Fruit fly (Drosophila melanogaster): ENCODE measurements around the gene CG5250.

The CG5250 gene

dm6 chr3R:19229245-19229644 lies at the start of gene CG5250, which contains the start of gene Polr2M:
Gene CG5250 (minus strand): TSS chr3R:19229276.
Gene Polr2M (plus strand): TSS chr3R:19229463.
- TF ChIP-seq insv (optimal IDR thresholded peaks at IDR 0.05) (no peak), Sin3A (optimal IDR thresholded peaks at IDR 0.05) (no peak)

- TF ChIP-seq Myc (optimal IDR thresholded peaks at IDR 0.05) = no peak
- TF ChIP-seq psq (optimal IDR thresholded peaks at IDR 0.05) = no peak
- no peak for TF ChIP-seq h (optimal IDR thresholded peaks at IDR 0.05)
- no peak for TF ChIP-seq ttk (optimal IDR thresholded peaks at IDR 0.05)
- TF ChIP-seq Sin3A (optimal IDR thresholded peaks at IDR 0.05) = no peak
- no peak for TF ChIP-seq insv (optimal IDR thresholded peaks at IDR 0.05)
Observed at dm6 chr3R:19276135-19276534, 47.1 kb upstream of the CG5250 start.

DNA sequence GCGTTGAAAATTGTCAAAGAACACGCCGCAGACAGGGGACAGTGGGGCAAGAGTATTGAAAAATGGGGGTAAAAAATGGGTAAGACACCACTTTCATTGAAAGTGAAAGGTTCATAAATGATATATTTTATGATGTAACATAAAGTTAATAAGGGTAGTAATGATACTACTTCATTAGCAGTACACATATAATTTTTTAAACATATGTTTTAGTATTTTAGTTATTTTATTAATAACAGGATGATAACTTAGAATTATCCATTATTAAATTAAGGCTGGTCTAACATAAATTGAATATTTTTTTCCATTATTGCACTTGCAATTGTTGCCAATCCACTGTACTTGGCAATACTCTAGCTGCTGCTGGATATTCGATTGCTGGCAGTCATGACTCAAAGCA lies 45.0 kb upstream of the CG5250 start:
- TF ChIP-seq ttk (optimal IDR thresholded peaks at IDR 0.05) (no peak), psq (optimal IDR thresholded peaks at IDR 0.05) (no peak), Sin3A (optimal IDR thresholded peaks at IDR 0.05) (no peak), insv (optimal IDR thresholded peaks at IDR 0.05) (no peak), h (optimal IDR thresholded peaks at IDR 0.05) (no peak), Myc (optimal IDR thresholded peaks at IDR 0.05) (no peak)

DNA sequence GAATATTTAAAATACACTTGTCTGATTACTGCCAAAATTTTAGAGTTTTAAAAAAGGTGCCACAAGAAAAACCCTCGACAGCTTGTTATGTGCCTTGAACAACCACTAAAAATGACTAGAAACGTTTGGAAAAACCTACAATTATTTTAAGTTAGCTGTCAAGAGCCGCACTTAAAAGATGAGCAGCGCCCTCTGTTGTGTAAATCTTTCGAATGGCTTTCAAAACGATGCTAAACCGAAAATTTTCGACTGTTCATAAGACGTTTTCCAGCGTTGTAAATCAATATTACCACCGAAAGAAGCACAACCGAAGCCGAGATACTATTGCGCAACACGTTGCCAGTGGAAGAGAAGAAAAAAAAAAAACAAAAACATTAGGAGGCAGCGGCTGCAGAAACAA lies 42.0 kb upstream of the CG5250 start:
- TF ChIP-seq h (optimal IDR thresholded peaks at IDR 0.05) (no peak), Myc (optimal IDR thresholded peaks at IDR 0.05) (no peak), ttk (optimal IDR thresholded peaks at IDR 0.05) (no peak), insv (optimal IDR thresholded peaks at IDR 0.05) (no peak), Sin3A (optimal IDR thresholded peaks at IDR 0.05) (no peak), psq (optimal IDR thresholded peaks at IDR 0.05) (no peak)

DNA sequence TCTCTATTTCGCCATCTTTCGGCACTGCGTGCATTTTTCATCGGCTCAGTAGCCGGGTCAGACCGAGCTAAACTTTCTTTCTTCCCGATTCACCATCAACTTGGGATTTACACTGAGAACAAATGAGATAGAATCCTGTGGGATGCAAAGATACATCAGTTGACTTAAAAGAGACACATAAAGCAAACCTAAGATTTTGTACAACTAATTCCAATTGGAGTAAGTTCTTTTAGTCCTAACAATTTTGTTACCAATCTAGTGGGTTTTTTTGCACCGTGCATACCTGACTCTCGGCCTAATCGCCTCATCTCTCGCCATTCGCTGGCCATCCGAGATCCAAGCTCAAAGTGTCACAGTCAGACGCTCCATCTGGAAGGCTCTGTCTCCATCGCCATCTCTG lies 35.7 kb upstream of the CG5250 start:
- TF ChIP-seq Myc (optimal IDR thresholded peaks at IDR 0.05) (no peak), ttk (optimal IDR thresholded peaks at IDR 0.05) (no peak), Sin3A (optimal IDR thresholded peaks at IDR 0.05) (no peak), h (optimal IDR thresholded peaks at IDR 0.05) (no peak), insv (optimal IDR thresholded peaks at IDR 0.05) (no peak), psq (optimal IDR thresholded peaks at IDR 0.05) (no peak)

DNA sequence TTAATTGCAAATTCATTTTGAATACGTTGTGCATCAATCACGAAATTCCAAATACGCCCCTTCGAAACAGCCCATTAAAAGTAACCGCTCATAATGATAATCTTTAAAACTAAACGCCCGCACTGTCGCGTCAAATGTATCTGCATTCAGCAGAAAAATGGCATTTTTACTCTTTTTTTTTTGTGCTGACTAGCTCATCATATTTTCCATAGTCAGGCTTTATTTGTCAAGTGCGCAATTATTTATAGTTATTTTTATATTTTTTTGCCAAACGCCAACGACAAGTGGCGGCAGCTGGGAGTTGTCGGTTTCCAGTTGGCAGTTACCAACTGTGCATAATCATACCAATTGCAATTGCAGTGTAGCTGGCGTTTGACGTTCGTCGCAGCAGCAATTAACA lies 27.4 kb upstream of the CG5250 start, which contains the start of gene CG14280:
CG14280 (plus strand) TSS at position 301 of the 400 bp plus-strand sequence.
- TF ChIP-seq insv (optimal IDR thresholded peaks at IDR 0.05) (no peak), Myc (optimal IDR thresholded peaks at IDR 0.05) (no peak), h (optimal IDR thresholded peaks at IDR 0.05) (no peak), ttk (optimal IDR thresholded peaks at IDR 0.05) (no peak), Sin3A (optimal IDR thresholded peaks at IDR 0.05) (no peak), psq (optimal IDR thresholded peaks at IDR 0.05) (no peak)

DNA sequence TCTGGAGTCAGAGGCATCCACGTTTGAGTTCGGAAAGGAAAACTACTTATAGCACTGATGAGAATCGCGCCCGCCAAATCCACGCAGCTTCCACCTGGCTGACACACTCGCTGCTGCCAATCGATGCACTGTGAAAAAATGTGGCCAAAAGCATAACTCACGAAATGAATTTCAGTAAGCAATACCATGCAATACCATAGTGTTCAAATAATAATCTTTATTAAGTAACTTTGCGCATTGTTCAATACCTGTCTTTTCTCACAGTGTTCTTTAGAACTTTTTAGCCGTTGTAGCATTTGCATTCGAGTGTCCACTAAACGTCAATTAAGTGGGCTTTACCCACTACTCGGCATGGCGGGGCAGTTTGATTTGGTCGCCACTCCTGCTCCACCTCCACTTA lies 26.2 kb upstream of the CG5250 start:
- TF ChIP-seq psq (optimal IDR thresholded peaks at IDR 0.05) (no peak), insv (optimal IDR thresholded peaks at IDR 0.05) (no peak), Myc (optimal IDR thresholded peaks at IDR 0.05) (no peak), h (optimal IDR thresholded peaks at IDR 0.05) (no peak), ttk (optimal IDR thresholded peaks at IDR 0.05) (no peak), Sin3A (optimal IDR thresholded peaks at IDR 0.05) (no peak)

- TF ChIP-seq psq (optimal IDR thresholded peaks at IDR 0.05) = no peak
- no peak for TF ChIP-seq Myc (optimal IDR thresholded peaks at IDR 0.05)
- TF ChIP-seq Sin3A (optimal IDR thresholded peaks at IDR 0.05) = no peak
- TF ChIP-seq ttk (optimal IDR thresholded peaks at IDR 0.05) = no peak
- no peak for TF ChIP-seq insv (optimal IDR thresholded peaks at IDR 0.05)
Observed at dm6 chr3R:19253975-19254374, 24.9 kb upstream of the CG5250 start.

DNA sequence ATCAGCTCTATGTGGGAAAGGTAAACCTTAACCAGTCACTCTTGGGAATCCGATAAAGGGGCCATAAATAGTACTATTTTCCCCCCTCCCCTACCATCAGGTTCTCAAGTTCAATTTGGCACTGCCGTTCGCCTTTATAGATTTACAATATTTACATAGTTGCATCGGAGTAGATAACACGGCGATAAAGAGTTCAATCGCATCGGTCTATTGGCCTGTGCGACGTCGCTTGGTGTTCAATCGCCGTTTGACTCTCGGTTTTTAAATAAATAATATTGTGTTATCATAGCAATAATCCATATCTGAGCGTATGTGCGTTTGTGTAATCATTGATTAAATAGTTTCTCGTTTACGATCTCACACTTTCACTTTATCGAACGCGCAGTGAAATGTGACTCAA lies 21.0 kb upstream of the CG5250 start:
- TF ChIP-seq ttk (optimal IDR thresholded peaks at IDR 0.05) = no peak
- TF ChIP-seq insv (optimal IDR thresholded peaks at IDR 0.05) = no peak
- TF ChIP-seq psq (optimal IDR thresholded peaks at IDR 0.05) = no peak
- no peak for TF ChIP-seq Sin3A (optimal IDR thresholded peaks at IDR 0.05)
- TF ChIP-seq h (optimal IDR thresholded peaks at IDR 0.05) = no peak
- no peak for TF ChIP-seq Myc (optimal IDR thresholded peaks at IDR 0.05)

DNA sequence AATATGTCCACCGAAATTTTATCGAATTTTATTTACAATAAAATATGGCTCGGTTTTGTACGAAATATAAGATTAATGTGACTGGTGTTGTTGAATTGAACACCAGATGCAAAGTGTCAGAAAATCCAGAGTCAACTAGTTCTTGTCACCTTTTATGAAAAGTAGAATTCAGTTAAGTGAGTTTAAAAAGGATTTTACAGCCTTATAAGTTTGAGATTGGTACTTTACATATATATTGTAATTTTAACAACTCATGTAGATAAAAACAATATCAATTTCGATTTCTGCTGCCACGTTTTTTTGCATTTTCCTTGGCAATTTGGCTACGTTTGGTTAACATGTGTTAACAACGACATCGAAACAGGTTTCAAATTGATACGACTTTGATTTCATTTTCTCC lies 19.0 kb upstream of the CG5250 start, which contains the start of gene CG5217:
CG5217 (minus strand) TSS at position 101 of the 400 bp plus-strand sequence.
- no peak for TF ChIP-seq Sin3A (optimal IDR thresholded peaks at IDR 0.05)
- no peak for TF ChIP-seq insv (optimal IDR thresholded peaks at IDR 0.05)
- TF ChIP-seq psq (optimal IDR thresholded peaks at IDR 0.05) = no peak
- TF ChIP-seq h (optimal IDR thresholded peaks at IDR 0.05) = no peak
- TF ChIP-seq ttk (optimal IDR thresholded peaks at IDR 0.05) = no peak
- TF ChIP-seq Myc (optimal IDR thresholded peaks at IDR 0.05) = no peak

DNA sequence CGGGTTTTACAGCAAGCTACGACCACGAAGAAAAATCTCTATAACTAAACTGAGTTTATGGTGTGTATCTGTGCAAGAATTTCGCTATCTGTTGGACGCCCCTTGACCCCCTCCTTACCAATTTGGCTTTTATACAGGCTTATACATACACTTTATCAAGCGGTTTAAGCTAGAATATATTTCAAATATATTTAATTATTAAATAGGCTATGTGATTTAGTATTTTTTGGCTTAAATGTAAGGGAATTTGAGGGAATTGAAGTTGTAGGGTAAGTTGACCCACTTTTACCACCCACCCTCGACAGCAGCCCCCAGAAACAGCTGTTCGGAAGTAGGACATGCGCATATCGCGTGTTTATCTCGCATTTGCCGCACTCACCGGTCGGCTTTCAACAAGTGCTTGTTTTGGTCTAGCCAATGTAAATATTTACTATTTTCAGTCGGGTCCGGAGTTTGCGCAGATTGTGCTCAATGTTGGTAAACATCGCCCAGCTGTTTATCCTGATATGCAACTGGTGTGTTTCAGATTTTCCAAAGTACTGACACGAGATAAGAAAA lies 17.1 kb upstream of the CG5250 start, which contains the start of gene unc79:
unc79 (minus strand) TSS at position 51 of the 558 bp plus-strand sequence.
- TF ChIP-seq ttk (optimal IDR thresholded peaks at IDR 0.05) = no peak
- no peak for TF ChIP-seq insv (optimal IDR thresholded peaks at IDR 0.05)
- TF ChIP-seq Sin3A (optimal IDR thresholded peaks at IDR 0.05) = no peak

DNA sequence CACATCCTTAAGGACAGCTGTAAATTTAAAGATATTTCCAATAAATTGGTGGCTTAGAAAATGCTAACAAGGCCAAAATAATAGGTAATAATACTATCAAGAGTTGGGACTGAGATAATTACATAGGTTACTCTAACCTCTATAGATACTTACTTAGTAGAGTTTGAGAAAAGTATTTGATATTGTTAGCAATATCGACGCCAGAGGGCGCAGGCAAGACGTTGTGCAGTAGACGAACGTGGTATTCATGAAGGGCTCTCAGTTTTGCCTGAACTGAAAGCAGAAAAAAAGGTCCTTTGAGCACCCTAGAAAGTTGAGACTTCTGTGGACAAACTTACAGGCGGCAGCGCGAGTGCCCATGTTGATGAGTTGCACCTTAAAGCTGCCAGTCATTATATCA lies 16.3 kb upstream of the CG5250 start:
- no peak for TF ChIP-seq Myc (optimal IDR thresholded peaks at IDR 0.05)
- no peak for TF ChIP-seq h (optimal IDR thresholded peaks at IDR 0.05)
- no peak for TF ChIP-seq ttk (optimal IDR thresholded peaks at IDR 0.05)
- TF ChIP-seq insv (optimal IDR thresholded peaks at IDR 0.05) = no peak
- no peak for TF ChIP-seq Sin3A (optimal IDR thresholded peaks at IDR 0.05)
- no peak for TF ChIP-seq psq (optimal IDR thresholded peaks at IDR 0.05)

dm6 chr3R:19238934-19239333 lies 9.9 kb upstream of the CG5250 start:
- no peak for TF ChIP-seq psq (optimal IDR thresholded peaks at IDR 0.05)
- TF ChIP-seq h (optimal IDR thresholded peaks at IDR 0.05) = no peak
- TF ChIP-seq Sin3A (optimal IDR thresholded peaks at IDR 0.05) = no peak
- no peak for TF ChIP-seq Myc (optimal IDR thresholded peaks at IDR 0.05)
- TF ChIP-seq ttk (optimal IDR thresholded peaks at IDR 0.05) = no peak
- no peak for TF ChIP-seq insv (optimal IDR thresholded peaks at IDR 0.05)

Data from Kc167 (cell line).